Worm (Caenorhabditis elegans) whole organism, early embryonic: ENCODE measurements around the gene scl-10.

Experiments
- B0310.2 ChIP-seq: sonication (generic microtip); optimal IDR thresholded peaks from 2 replicates; lab custom pipeline; 2016; ENCODE audit warnings: mild to moderate bottlenecking, missing genetic modification characterization, missing compliant biosample characterization
- F13C5.2 ChIP-seq: sonication (generic microtip); optimal IDR thresholded peaks from 2 replicates; lab custom pipeline; 2017; ENCODE audit warnings: mild to moderate bottlenecking, missing genetic modification characterization, inconsistent platforms, missing compliant biosample characterization
- aly-1 ChIP-seq: sonication (generic microtip); optimal IDR thresholded peaks from 2 replicates; lab custom pipeline; 2016; ENCODE audit warnings: missing genetic modification characterization, missing compliant biosample characterization
- ama-1 ChIP-seq: fragments of 150-350 bp; optimal IDR thresholded peaks from 2 replicates; lab custom pipeline; 2014
- ceh-13 ChIP-seq: fragments of 200-800 bp; sonication (Bioruptor generic); optimal IDR thresholded peaks from 2 replicates; lab custom pipeline; 2018; ENCODE audit warnings: mild to moderate bottlenecking, missing genetic modification characterization, missing compliant biosample characterization
- ceh-36 ChIP-seq: sonication (generic microtip); optimal IDR thresholded peaks from 2 replicates; lab custom pipeline; 2016; ENCODE audit warnings: missing genetic modification characterization, inconsistent platforms, missing compliant biosample characterization
- ets-7 ChIP-seq: sonication (generic microtip); optimal IDR thresholded peaks from 2 replicates; lab custom pipeline; 2016; ENCODE audit warnings: missing genotype, missing genetic modification characterization, missing compliant biosample characterization
- flt-1 ChIP-seq: fragments of 200-800 bp; sonication (Bioruptor generic); IDR thresholded peaks from 2 replicates; pipeline ENCODE4 v1.3.6; 2022; ENCODE audit warnings: missing genetic modification characterization, missing compliant biosample characterization
- hmbx-1 ChIP-seq: sonication (generic microtip); optimal IDR thresholded peaks from 2 replicates; lab custom pipeline; 2016; ENCODE audit warnings: mild to moderate bottlenecking, missing genetic modification characterization, missing compliant biosample characterization
- hmg-4 ChIP-seq: fragments of 200-800 bp; sonication (Bioruptor generic); optimal IDR thresholded peaks from 2 replicates; lab custom pipeline; 2018; ENCODE audit warnings: mild to moderate bottlenecking, missing genetic modification characterization, missing compliant biosample characterization
- hnd-1 ChIP-seq: sonication (generic microtip); optimal IDR thresholded peaks from 2 replicates; lab custom pipeline; 2016; ENCODE audit warnings: missing genetic modification characterization, missing compliant biosample characterization
- pes-1 ChIP-seq: fragments of 200-800 bp; sonication (Bioruptor generic); IDR thresholded peaks from 2 replicates; pipeline ENCODE4 v1.3.6; 2022; ENCODE audit warnings: missing genetic modification reagents, missing genetic modification characterization, missing compliant biosample characterization
- scrt-1 ChIP-seq: fragments of 200-800 bp; sonication (Bioruptor generic); IDR thresholded peaks from 2 replicates; pipeline ENCODE4 v1.3.6; 2022; ENCODE audit warnings: missing genetic modification characterization, missing compliant biosample characterization
- sea-1 ChIP-seq: fragments of 200-800 bp; sonication (Bioruptor generic); conservative IDR thresholded peaks from 2 replicates; pipeline ENCODE4 v1.3.6; 2022; ENCODE audit warnings: missing genetic modification characterization, missing compliant biosample characterization
- tbx-11 ChIP-seq: fragments of 200-800 bp; sonication (Bioruptor generic); IDR thresholded peaks from 2 replicates; pipeline ENCODE4 v1.3.6; 2022; ENCODE audit warnings: missing genetic modification characterization, missing compliant biosample characterization
- tbx-37 ChIP-seq: fragments of 200-800 bp; sonication (Bioruptor generic); conservative IDR thresholded peaks from 2 replicates; pipeline ENCODE4 v1.3.6; 2022; ENCODE audit warnings: missing genetic modification reagents, missing genetic modification characterization, missing compliant biosample characterization
- tra-4 ChIP-seq: sonication (generic microtip); optimal IDR thresholded peaks from 2 replicates; lab custom pipeline; 2017; ENCODE audit warnings: missing genetic modification characterization, missing compliant biosample characterization

Gene scl-10

ce11 chrIV:13077694-13078093 lies 29.4 kb downstream of the scl-10 start:
- TF ChIP-seq aly-1 (tag; lab: Kevin White, UChicago), result no peak
- TF ChIP-seq pes-1 (GFP tag; lab: Robert Waterston, UW), result no peak
- no peak for TF ChIP-seq tra-4 (tag; lab: Kevin White, UChicago)
- TF ChIP-seq flt-1 (GFP tag; lab: Robert Waterston, UW), result no peak
- TF ChIP-seq ceh-13 (GFP tag; lab: Kevin White, UChicago), result no peak
- no peak for TF ChIP-seq sea-1 (GFP tag; lab: Robert Waterston, UW)
- no peak for TF ChIP-seq B0310.2 (tag; lab: Kevin White, UChicago)
- no peak for TF ChIP-seq scrt-1 (GFP tag; lab: Robert Waterston, UW)
- TF ChIP-seq ceh-36 (tag; lab: Kevin White, UChicago), result no peak
- no peak for TF ChIP-seq F13C5.2 (tag; lab: Kevin White, UChicago)
- TF ChIP-seq ets-7 (tag; lab: Kevin White, UChicago), result no peak
- no peak for TF ChIP-seq hnd-1
- TF ChIP-seq hmbx-1 (tag; lab: Kevin White, UChicago), result no peak

- TF ChIP-seq sea-1 (GFP tag; lab: Robert Waterston, UW) (no peak), tra-4 (tag; lab: Kevin White, UChicago) (no peak), tbx-37 (GFP tag; lab: Robert Waterston, UW) (no peak), tbx-11 (GFP tag; lab: Robert Waterston, UW) (no peak), aly-1 (tag; lab: Kevin White, UChicago) (no peak), F13C5.2 (tag; lab: Kevin White, UChicago) (no peak), flt-1 (GFP tag; lab: Robert Waterston, UW) (no peak), scrt-1 (GFP tag; lab: Robert Waterston, UW) (no peak), hmg-4 (no peak), ama-1 (no peak), ceh-13 (GFP tag; lab: Kevin White, UChicago) (no peak), hmbx-1 (tag; lab: Kevin White, UChicago) (no peak), ceh-36 (tag; lab: Kevin White, UChicago) (no peak), ets-7 (tag; lab: Kevin White, UChicago) (no peak), B0310.2 (tag; lab: Kevin White, UChicago) (no peak), pes-1 (GFP tag; lab: Robert Waterston, UW) (no peak), hnd-1 (no peak)
These were observed 30.1 kb downstream of the scl-10 start for ce11 chrIV:13078342-13078741.

ce11 chrIV:13079119-13079518 lies 30.9 kb downstream of the scl-10 start, which contains the start of gene C39E9.8:
C39E9.8 (plus strand) TSS chrIV:13079446.
- TF ChIP-seq hnd-1 (no peak), B0310.2 (tag; lab: Kevin White, UChicago) (no peak), tbx-37 (GFP tag; lab: Robert Waterston, UW) (no peak), flt-1 (GFP tag; lab: Robert Waterston, UW) (no peak), tbx-11 (GFP tag; lab: Robert Waterston, UW) (no peak), hmbx-1 (tag; lab: Kevin White, UChicago) (no peak)

- TF ChIP-seq ceh-13 (GFP tag; lab: Kevin White, UChicago), result no peak
- TF ChIP-seq tra-4 (tag; lab: Kevin White, UChicago), result no peak
- no peak for TF ChIP-seq hmg-4
- TF ChIP-seq F13C5.2 (tag; lab: Kevin White, UChicago), result no peak
- TF ChIP-seq tbx-11 (GFP tag; lab: Robert Waterston, UW), result no peak
- TF ChIP-seq hnd-1, result no peak
- no peak for TF ChIP-seq hmbx-1 (tag; lab: Kevin White, UChicago)
- TF ChIP-seq ets-7 (tag; lab: Kevin White, UChicago), result no peak
- TF ChIP-seq scrt-1 (GFP tag; lab: Robert Waterston, UW), result no peak
- TF ChIP-seq pes-1 (GFP tag; lab: Robert Waterston, UW), result no peak
- TF ChIP-seq flt-1 (GFP tag; lab: Robert Waterston, UW), result no peak
- no peak for TF ChIP-seq aly-1 (tag; lab: Kevin White, UChicago)
These were observed 31.9 kb downstream of the scl-10 start for ce11 chrIV:13080185-13080584.

- TF ChIP-seq scrt-1 (GFP tag; lab: Robert Waterston, UW) (no peak), ets-7 (tag; lab: Kevin White, UChicago) (no peak), ceh-13 (GFP tag; lab: Kevin White, UChicago) (no peak), ama-1 (no peak), flt-1 (GFP tag; lab: Robert Waterston, UW) (no peak), tra-4 (tag; lab: Kevin White, UChicago) (no peak), aly-1 (tag; lab: Kevin White, UChicago) (no peak), tbx-37 (GFP tag; lab: Robert Waterston, UW) (no peak), pes-1 (GFP tag; lab: Robert Waterston, UW) (no peak), ceh-36 (tag; lab: Kevin White, UChicago) (no peak), B0310.2 (tag; lab: Kevin White, UChicago) (no peak), sea-1 (GFP tag; lab: Robert Waterston, UW) (no peak), F13C5.2 (tag; lab: Kevin White, UChicago) (no peak), tbx-11 (GFP tag; lab: Robert Waterston, UW) (no peak), hmbx-1 (tag; lab: Kevin White, UChicago) (no peak), hmg-4 (no peak), hnd-1 (no peak)
These were observed 32.6 kb downstream of the scl-10 start for ce11 chrIV:13080861-13081260.

- TF ChIP-seq ama-1 (no peak), pes-1 (GFP tag; lab: Robert Waterston, UW) (no peak), ceh-36 (tag; lab: Kevin White, UChicago) (no peak), aly-1 (tag; lab: Kevin White, UChicago) (no peak), tbx-37 (GFP tag; lab: Robert Waterston, UW) (no peak)
These were observed 33.8 kb downstream of the scl-10 start for ce11 chrIV:13082106-13082505.
